Worm (Caenorhabditis elegans) whole organism, young adult: ENCODE results near the gene F55A4.3.

ENCODE experiments used
- Y56A3A.18 ChIP-seq: fragments of 200-800 bp; sonication (Bioruptor generic); IDR thresholded peaks from 2 replicates; pipeline ENCODE4 v1.3.6; 2022; ENCODE audit warnings: missing genetic modification reagents, missing genetic modification characterization, missing compliant biosample characterization
- ama-1 ChIP-seq, 3 experiments: fragments of 150-350 bp in 1 of 3; sonication (generic microtip) in 2 of 3; optimal IDR thresholded peaks; 2 replicates each; lab custom pipeline; 2014 to 2018; ENCODE audit warnings: missing biosample characterization in 2 of 3, missing genetic modification characterization in 2 of 3, missing genetic modification reagents in 2 of 3
- lag-1 ChIP-seq: fragments of 200-800 bp; sonication (Bioruptor generic); IDR thresholded peaks from 2 replicates; pipeline ENCODE4 v1.3.6; 2022; ENCODE audit warnings: missing genetic modification reagents, missing genetic modification characterization, missing compliant biosample characterization

- TF ChIP-seq lag-1, result no peak
- TF ChIP-seq ama-1 (optimal IDR thresholded peaks at IDR 0.05; lab: Kevin White, UChicago), result no peak
- no peak for TF ChIP-seq ama-1 (GFP tag; optimal IDR thresholded peaks at IDR 0.05; lab: Kevin White, UChicago)
- no peak for TF ChIP-seq Y56A3A.18 (GFP tag; lab: Robert Waterston, UW)
Measured at ce11 chrX:1027370-1027769, 2.5 kb upstream of the F55A4.3 start.
